Fruit fly (Drosophila melanogaster) whole organism, wandering third instar larva: ENCODE data around the gene Prosbeta4.
A peak's percentile ranks its signal among the peaks of the same experiment; 100 is the strongest.

Source experiments
- Abd-B ChIP-seq: fragments of >200 bp; optimal IDR thresholded peaks from 2 replicates; lab custom pipeline; 2017; ENCODE audit warnings: missing biosample characterization, missing genetic modification characterization
- CG32264 ChIP-seq: fragments of 200-800 bp; sonication (Bioruptor generic); optimal IDR thresholded peaks from 2 replicates; lab custom pipeline; 2016; ENCODE audit warnings: missing biosample characterization, missing genetic modification characterization
- CG9705 ChIP-seq: fragments of 200-800 bp; sonication (Bioruptor generic); optimal IDR thresholded peaks from 2 replicates; lab custom pipeline; 2018; ENCODE audit warnings: missing biosample characterization, mild to moderate bottlenecking, missing genetic modification characterization
- CrebA ChIP-seq: fragments of 200-800 bp; sonication (Bioruptor generic); optimal IDR thresholded peaks from 2 replicates; lab custom pipeline; 2016; ENCODE audit warnings: missing biosample characterization, mild to moderate bottlenecking, missing genetic modification characterization, borderline replicate concordance
- Dfd ChIP-seq: fragments of >200 bp; optimal IDR thresholded peaks from 2 replicates; lab custom pipeline; 2017; ENCODE audit warnings: missing biosample characterization, missing genetic modification characterization
- Dif ChIP-seq: fragments of 200-275, 200-300 bp; sonication (Bioruptor generic); optimal IDR thresholded peaks from 2 replicates; lab custom pipeline; 2018; ENCODE audit warnings: missing biosample characterization, missing genetic modification characterization; ENCODE audit not compliant: partially characterized antibody
- GATAd ChIP-seq: sonication (Bioruptor generic); optimal IDR thresholded peaks from 2 replicates; lab custom pipeline; 2016; ENCODE audit warnings: missing biosample characterization, missing genetic modification characterization
- HLH106 ChIP-seq: fragments of 200-800 bp; optimal IDR thresholded peaks from 3 replicates; lab custom pipeline; 2019; ENCODE audit warnings: missing biosample characterization, mild to moderate bottlenecking, missing genetic modification characterization, moderate library complexity
- Hnf4 ChIP-seq: fragments of 200-800 bp; sonication (Bioruptor generic); optimal IDR thresholded peaks from 2 replicates; lab custom pipeline; 2016; ENCODE audit warnings: missing biosample characterization, mild to moderate bottlenecking, missing genetic modification characterization
- Hr78 ChIP-seq: fragments of >200 bp; optimal IDR thresholded peaks from 2 replicates; lab custom pipeline; 2017; ENCODE audit warnings: missing biosample characterization, missing genetic modification characterization
- Hr83 ChIP-seq: fragments of 200-300 bp; sonication (Bioruptor generic); optimal IDR thresholded peaks from 2 replicates; lab custom pipeline; 2016; ENCODE audit warnings: missing biosample characterization, mild to moderate bottlenecking, missing genetic modification characterization, moderate library complexity; ENCODE audit not compliant: poor library complexity, severe bottlenecking
- Jra ChIP-seq: sonication (Bioruptor generic); optimal IDR thresholded peaks from 2 replicates; lab custom pipeline; 2016; ENCODE audit warnings: missing biosample characterization, missing genetic modification characterization
- Mio ChIP-seq: sonication (Bioruptor generic); optimal IDR thresholded peaks from 2 replicates; lab custom pipeline; 2016; ENCODE audit warnings: missing biosample characterization, missing genetic modification characterization
- Myc ChIP-seq: fragments of >200 bp; optimal IDR thresholded peaks from 2 replicates; lab custom pipeline; 2017
- N ChIP-seq: fragments of >200 bp; optimal IDR thresholded peaks from 2 replicates; lab custom pipeline; 2018; ENCODE audit warnings: missing biosample characterization, missing external identifiers, missing genetic modification characterization
- OdsH ChIP-seq: fragments of 200-800 bp; sonication (Bioruptor generic); optimal IDR thresholded peaks from 2 replicates; lab custom pipeline; 2016; ENCODE audit warnings: missing biosample characterization, mild to moderate bottlenecking, missing genetic modification characterization
- Rel ChIP-seq, 2 experiments: fragments of 200-800 bp; sonication (Bioruptor generic) in 1 of 2; optimal IDR thresholded peaks; 2 replicates in 1 of 2; 3 replicates in 1 of 2; lab custom pipeline; 2016 to 2019; ENCODE audit warnings: mild to moderate bottlenecking in 2 of 2, missing biosample characterization in 2 of 2, missing genetic modification characterization in 2 of 2, moderate library complexity in 1 of 2
- Sp1 ChIP-seq: fragments of 200-800 bp; sonication (Bioruptor generic); optimal IDR thresholded peaks from 3 replicates; lab custom pipeline; 2019; ENCODE audit warnings: missing biosample characterization, mild to moderate bottlenecking, missing genetic modification characterization, moderate library complexity
- Vsx2 ChIP-seq: fragments of 200-300, 225-300 bp; sonication (Bioruptor generic); optimal IDR thresholded peaks from 2 replicates; lab custom pipeline; 2018; ENCODE audit warnings: missing biosample characterization, missing genetic modification characterization; ENCODE audit not compliant: partially characterized antibody
- br ChIP-seq: fragments of 200-800 bp; sonication (Bioruptor generic); optimal IDR thresholded peaks from 2 replicates; lab custom pipeline; 2016; ENCODE audit warnings: missing biosample characterization, missing genetic modification characterization
- brk ChIP-seq: fragments of 200-800 bp; sonication (Bioruptor generic); optimal IDR thresholded peaks from 2 replicates; lab custom pipeline; 2016; ENCODE audit warnings: missing biosample characterization, mild to moderate bottlenecking, missing genetic modification characterization
- dl ChIP-seq, 2 experiments: fragments of 175-275, 200-275 bp in 1 of 2; fragments of 200-275 bp in 1 of 2; sonication (Bioruptor generic); optimal IDR thresholded peaks; lab custom pipeline; 2018; ENCODE audit warnings: mild to moderate bottlenecking in 2 of 2, missing biosample characterization in 2 of 2, missing genetic modification characterization in 2 of 2, moderate library complexity in 2 of 2; ENCODE audit not compliant: partially characterized antibody in 2 of 2, insufficient read depth in 1 of 2
- dmrt93B ChIP-seq: fragments of 200-800 bp; sonication (Bioruptor generic); optimal IDR thresholded peaks from 2 replicates; lab custom pipeline; 2018; ENCODE audit warnings: missing biosample characterization, mild to moderate bottlenecking, missing genetic modification characterization
- dsf ChIP-seq: sonication (Bioruptor generic); optimal IDR thresholded peaks from 2 replicates; lab custom pipeline; 2016; ENCODE audit warnings: missing biosample characterization, missing genetic modification characterization, borderline replicate concordance
- ey ChIP-seq: fragments of 200-800 bp; sonication (Bioruptor generic); optimal IDR thresholded peaks from 2 replicates; lab custom pipeline; 2016; ENCODE audit warnings: missing biosample characterization, missing genetic modification characterization
- foxo ChIP-seq, 2 experiments: fragments of 200-800 bp; sonication (Bioruptor generic); optimal IDR thresholded peaks; 2 replicates in 1 of 2; 3 replicates in 1 of 2; lab custom pipeline; 2016 to 2017; ENCODE audit warnings: missing biosample characterization in 2 of 2, missing genetic modification characterization in 2 of 2
- fru ChIP-seq: fragments of 200-800 bp; sonication (Bioruptor generic); optimal IDR thresholded peaks from 3 replicates; lab custom pipeline; 2016; ENCODE audit warnings: missing biosample characterization, mild to moderate bottlenecking, missing genetic modification characterization
- h ChIP-seq: fragments of 200-800 bp; sonication (Bioruptor generic); optimal IDR thresholded peaks from 3 replicates; lab custom pipeline; 2016; ENCODE audit warnings: missing biosample characterization, mild to moderate bottlenecking, missing genetic modification characterization
- jim ChIP-seq: fragments of 175-275, 200-325 bp; sonication (Bioruptor generic); optimal IDR thresholded peaks from 2 replicates; lab custom pipeline; 2016; ENCODE audit warnings: missing biosample characterization, mild to moderate bottlenecking, missing genetic modification characterization
- lola ChIP-seq: fragments of >200 bp; optimal IDR thresholded peaks from 2 replicates; lab custom pipeline; 2017; ENCODE audit warnings: missing biosample characterization, missing genetic modification characterization
- pan ChIP-seq: fragments of >200 bp; optimal IDR thresholded peaks from 2 replicates; lab custom pipeline; 2017
- psq ChIP-seq: fragments of 200-800 bp; sonication (Bioruptor generic); optimal IDR thresholded peaks from 3 replicates; lab custom pipeline; 2017; ENCODE audit warnings: missing biosample characterization, mild to moderate bottlenecking, missing genetic modification characterization, moderate library complexity
- rgr ChIP-seq: fragments of 200-800 bp; sonication (Bioruptor generic); optimal IDR thresholded peaks from 3 replicates; lab custom pipeline; 2016; ENCODE audit warnings: missing biosample characterization, mild to moderate bottlenecking, missing genetic modification characterization
- sage ChIP-seq: fragments of 200-800 bp; sonication (Bioruptor generic); optimal IDR thresholded peaks from 2 replicates; lab custom pipeline; 2016; ENCODE audit warnings: missing biosample characterization, mild to moderate bottlenecking, missing genetic modification characterization
- sv ChIP-seq: fragments of 200-800 bp; sonication (Bioruptor generic); optimal IDR thresholded peaks from 3 replicates; lab custom pipeline; 2016; ENCODE audit warnings: missing biosample characterization, missing genetic modification characterization
- tai ChIP-seq: sonication (Bioruptor generic); optimal IDR thresholded peaks from 2 replicates; lab custom pipeline; 2016; ENCODE audit warnings: missing biosample characterization, missing genetic modification characterization
- usp ChIP-seq: fragments of >200 bp; optimal IDR thresholded peaks from 2 replicates; lab custom pipeline; 2017; ENCODE audit warnings: missing biosample characterization, missing genetic modification characterization
- woc ChIP-seq: sonication (Bioruptor generic); optimal IDR thresholded peaks from 2 replicates; lab custom pipeline; 2016; ENCODE audit warnings: missing biosample characterization, mild to moderate bottlenecking, missing genetic modification characterization

Prosbeta4 gene

DNA sequence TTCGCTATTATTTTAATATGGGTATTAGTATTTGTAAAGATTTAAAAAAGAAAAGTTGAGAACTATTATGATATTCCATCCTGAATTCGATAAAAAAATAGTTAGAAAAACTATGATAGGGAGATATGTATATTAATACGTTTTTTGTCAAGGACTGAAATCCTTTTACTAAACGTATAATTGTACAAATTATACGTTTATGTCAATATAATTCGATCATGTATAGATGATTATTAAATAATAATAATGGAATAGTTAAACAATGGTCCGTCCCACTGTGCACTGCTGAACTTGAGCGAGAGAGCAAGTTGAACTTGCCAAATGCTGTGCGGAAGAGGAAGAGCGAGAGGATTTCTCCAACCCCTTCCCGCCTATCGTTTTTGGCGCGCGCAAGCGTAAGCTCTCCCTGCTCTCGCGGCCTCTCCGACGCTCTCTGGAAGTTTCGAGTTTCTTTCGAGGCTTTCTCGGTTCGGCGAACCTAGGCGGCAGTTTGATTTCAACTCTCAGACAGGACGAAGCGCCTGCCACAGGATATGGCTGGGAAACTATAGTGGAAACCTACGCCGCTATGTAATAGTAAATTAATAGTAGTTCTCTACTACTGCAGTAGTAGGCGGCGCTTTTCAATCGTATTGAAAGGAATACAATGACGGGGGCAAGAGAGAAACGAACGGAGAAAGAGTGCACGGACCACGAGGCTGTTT lies 46.9 kb downstream of the Prosbeta4 start:
- TF ChIP-seq foxo (GFP tag; optimal IDR thresholded peaks at IDR 0.05; lab: Kevin White, UChicago) (peak in 1 of 2 experiments; percentile 79), woc (GFP tag; lab: Kevin White, UChicago) (peak; percentile 49), Dif (GFP tag; lab: Kevin White, UChicago) (peak; percentile 94), Hr78 (GFP tag; lab: Kevin White, UChicago) (no peak), ey (GFP tag; lab: Kevin White, UChicago) (no peak), dsf (GFP tag; lab: Kevin White, UChicago) (no peak), CrebA (GFP tag; lab: Kevin White, UChicago) (peak; percentile 21), sage (GFP tag; lab: Kevin White, UChicago) (no peak), CG9705 (peak; percentile 43), Vsx2 (GFP tag; lab: Kevin White, UChicago) (peak; percentile 83), sv (GFP tag; lab: Kevin White, UChicago) (no peak), Dfd (GFP tag; lab: Kevin White, UChicago) (no peak), pan (lab: Kevin White, UChicago) (no peak), Mio (no peak), psq (GFP tag; lab: Kevin White, UChicago) (peak; percentile 78), fru (peak; percentile 65), h (GFP tag; lab: Kevin White, UChicago) (no peak), CG32264 (GFP tag; lab: Kevin White, UChicago) (no peak), Sp1 (peak; percentile 90), Jra (no peak), Rel (GFP tag; optimal IDR thresholded peaks at IDR 0.05; lab: Kevin White, UChicago) (no peak), Rel (tag; optimal IDR thresholded peaks at IDR 0.05; lab: Kevin White, UChicago) (no peak), GATAd (GFP tag; lab: Kevin White, UChicago) (no peak), Hr83 (peak; percentile 17), tai (GFP tag; lab: Kevin White, UChicago) (no peak), dmrt93B (peak; percentile 52), rgr (peak; percentile 48), brk (peak; percentile 3), usp (GFP tag; lab: Kevin White, UChicago) (no peak), lola (GFP tag; lab: Kevin White, UChicago) (no peak), Myc (lab: Kevin White, UChicago) (no peak), jim (no peak), dl (GFP tag; optimal IDR thresholded peaks at IDR 0.05; lab: Kevin White, UChicago; ENCODE audit: insufficient read depth in 1 of 2, partially characterized antibody in 2 of 2) (peak; percentile 60 to 87), br (GFP tag; lab: Kevin White, UChicago) (no peak), HLH106 (tag; lab: Kevin White, UChicago) (peak; percentile 78), N (no peak), Abd-B (GFP tag; lab: Kevin White, UChicago) (no peak), Hnf4 (GFP tag; lab: Kevin White, UChicago) (no peak), OdsH (peak; percentile 77)

- TF ChIP-seq HLH106 (tag; lab: Kevin White, UChicago), result peak; percentile 90
- peak; percentile 6 for TF ChIP-seq dsf (GFP tag; lab: Kevin White, UChicago)
- TF ChIP-seq sv (GFP tag; lab: Kevin White, UChicago), result peak; percentile 42
- no peak for TF ChIP-seq Mio
- TF ChIP-seq lola (GFP tag; lab: Kevin White, UChicago), result no peak
- TF ChIP-seq ey (GFP tag; lab: Kevin White, UChicago), result peak; percentile 80
- peak; percentile 61 for TF ChIP-seq Rel (GFP tag; optimal IDR thresholded peaks at IDR 0.05; lab: Kevin White, UChicago)
- TF ChIP-seq Rel (tag; optimal IDR thresholded peaks at IDR 0.05; lab: Kevin White, UChicago), result peak; percentile 70
- TF ChIP-seq Dfd (GFP tag; lab: Kevin White, UChicago), result no peak
- TF ChIP-seq Hnf4 (GFP tag; lab: Kevin White, UChicago), result peak; percentile 61
- peak; percentile 64 for TF ChIP-seq CG32264 (GFP tag; lab: Kevin White, UChicago)
- TF ChIP-seq dmrt93B, result peak; percentile 68
- TF ChIP-seq CrebA (GFP tag; lab: Kevin White, UChicago), result peak; percentile 67
- TF ChIP-seq tai (GFP tag; lab: Kevin White, UChicago), result peak; percentile 48
- no peak for TF ChIP-seq Myc (lab: Kevin White, UChicago)
- peak; percentile 87 for TF ChIP-seq h (GFP tag; lab: Kevin White, UChicago)
- peak; percentile 60 for TF ChIP-seq OdsH
- TF ChIP-seq fru, result peak; percentile 81
- peak; percentile 29 for TF ChIP-seq GATAd (GFP tag; lab: Kevin White, UChicago)
- TF ChIP-seq brk, result peak; percentile 46
- no peak for TF ChIP-seq jim
- TF ChIP-seq br (GFP tag; lab: Kevin White, UChicago), result peak; percentile 90
- TF ChIP-seq Vsx2 (GFP tag; lab: Kevin White, UChicago), result no peak
- no peak for TF ChIP-seq N
- TF ChIP-seq Abd-B (GFP tag; lab: Kevin White, UChicago), result no peak
- peak; percentile 92 for TF ChIP-seq Sp1
- TF ChIP-seq rgr, result peak; percentile 76
- TF ChIP-seq psq (GFP tag; lab: Kevin White, UChicago), result peak; percentile 72
- TF ChIP-seq dl (GFP tag; optimal IDR thresholded peaks at IDR 0.05; lab: Kevin White, UChicago; ENCODE audit: insufficient read depth in 1 of 2, partially characterized antibody in 2 of 2), result no peak
- TF ChIP-seq sage (GFP tag; lab: Kevin White, UChicago), result peak; percentile 45
- no peak for TF ChIP-seq usp (GFP tag; lab: Kevin White, UChicago)
- peak; percentile 14 for TF ChIP-seq Jra
- TF ChIP-seq Hr78 (GFP tag; lab: Kevin White, UChicago), result no peak
- TF ChIP-seq foxo (GFP tag; optimal IDR thresholded peaks at IDR 0.05; lab: Kevin White, UChicago), result peak in 1 of 2 experiments; percentile 82
- peak; percentile 90 for TF ChIP-seq woc (GFP tag; lab: Kevin White, UChicago)
- peak; percentile 73 for TF ChIP-seq CG9705
Measured at dm6 chr2L:16683958-16684877, 47.7 kb downstream of the Prosbeta4 start, which contains the start of gene CG31807. Gene CG31807 (minus strand): TSS chr2L:16684008.
